Fruit fly (Drosophila melanogaster): ENCODE results near the gene CG6048.

CG6048 gene

DNA sequence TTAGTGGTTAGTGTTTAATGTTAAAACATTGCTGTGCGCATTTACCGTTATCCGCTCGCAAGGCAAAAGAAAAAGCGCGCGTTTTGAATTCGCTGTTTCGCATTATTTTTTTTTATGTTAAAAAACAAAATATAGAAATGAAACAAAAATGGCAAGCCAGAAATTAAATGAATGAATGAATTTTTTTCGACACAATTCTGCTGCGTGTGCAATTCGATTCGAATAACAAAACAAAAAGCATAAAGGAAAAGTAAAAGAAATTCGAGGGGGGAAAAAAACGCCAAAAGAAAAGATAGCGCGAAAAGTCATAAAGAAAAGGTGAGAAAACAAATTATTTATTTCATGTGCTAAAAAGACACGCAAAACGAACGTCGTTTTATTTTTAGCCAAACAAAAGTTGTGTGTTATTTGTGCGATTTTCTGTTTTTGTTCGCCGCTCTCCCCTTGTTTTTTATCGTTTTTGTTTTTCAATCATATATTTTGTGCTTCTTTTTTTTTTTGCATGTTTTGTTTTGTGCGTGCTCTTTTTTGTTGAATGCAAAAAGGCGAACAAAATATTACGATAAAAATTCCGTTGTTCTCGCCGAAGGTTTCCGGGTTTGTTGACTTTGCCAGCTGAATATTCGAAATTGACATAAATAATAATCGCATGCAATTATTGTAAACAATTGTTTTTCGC is 34.9 kb upstream of the CG6048 start:
- TF ChIP-seq psq (GFP tag; optimal IDR thresholded peaks at IDR 0.05) (peak; percentile 70), Dfd (GFP tag; optimal IDR thresholded peaks at IDR 0.05) (no peak), Rel (GFP tag; optimal IDR thresholded peaks at IDR 0.05) (no peak), Rel (tag; optimal IDR thresholded peaks at IDR 0.05) (no peak), Dif (GFP tag; optimal IDR thresholded peaks at IDR 0.05; ENCODE audit: partially characterized antibody) (no peak), sage (GFP tag; optimal IDR thresholded peaks at IDR 0.05) (no peak), pan (optimal IDR thresholded peaks at IDR 0.05) (no peak), usp (GFP tag; optimal IDR thresholded peaks at IDR 0.05) (no peak), dl (GFP tag; optimal IDR thresholded peaks at IDR 0.05; ENCODE audit: insufficient read depth in 1 of 2, partially characterized antibody in 2 of 2) (no peak), Abd-B (GFP tag; optimal IDR thresholded peaks at IDR 0.05) (no peak), Myc (optimal IDR thresholded peaks at IDR 0.05) (no peak), Hr78 (GFP tag; optimal IDR thresholded peaks at IDR 0.05) (no peak), Mio (GFP tag; optimal IDR thresholded peaks at IDR 0.05) (no peak), tai (GFP tag; optimal IDR thresholded peaks at IDR 0.05) (no peak), Sp1 (GFP tag; optimal IDR thresholded peaks at IDR 0.05) (peak; percentile 23), foxo (GFP tag; optimal IDR thresholded peaks at IDR 0.05) (no peak), HLH106 (tag; optimal IDR thresholded peaks at IDR 0.05) (no peak), dsf (GFP tag; optimal IDR thresholded peaks at IDR 0.05; ENCODE audit: borderline replicate concordance) (no peak), CrebA (GFP tag; optimal IDR thresholded peaks at IDR 0.05; ENCODE audit: borderline replicate concordance) (no peak), GATAd (GFP tag; optimal IDR thresholded peaks at IDR 0.05) (no peak), Jra (GFP tag; optimal IDR thresholded peaks at IDR 0.05) (no peak), brk (GFP tag; optimal IDR thresholded peaks at IDR 0.05) (peak; percentile 14)

DNA sequence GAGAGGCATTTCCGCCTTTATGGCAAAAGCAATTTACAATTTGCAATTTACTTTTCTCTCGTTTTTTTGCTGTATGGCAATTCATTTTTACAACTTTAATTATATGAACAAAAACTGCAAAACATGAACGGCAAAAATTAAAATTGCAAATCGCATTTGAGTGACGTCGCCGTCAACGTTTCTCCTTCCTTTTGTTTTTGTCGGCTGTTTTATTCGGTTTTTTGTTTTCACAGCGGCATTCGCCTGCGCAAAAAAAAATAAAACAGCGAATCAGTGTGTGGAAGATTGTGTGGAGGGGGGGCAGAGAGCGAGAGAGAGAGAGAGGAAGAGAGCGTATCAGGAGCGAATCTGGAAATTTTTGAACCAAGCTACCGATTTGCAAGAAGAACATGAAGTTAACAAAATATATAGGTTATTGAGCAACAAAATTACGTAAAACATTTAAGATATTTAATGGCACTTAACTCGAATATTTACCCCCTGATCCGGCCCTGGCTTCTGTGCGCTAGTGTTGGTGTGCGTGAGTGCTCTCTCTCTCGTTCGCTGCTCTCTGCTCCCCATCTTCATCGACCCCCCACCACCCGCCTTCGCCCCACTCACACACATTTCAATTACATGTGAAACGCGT is 33.8 kb upstream of the CG6048 start:
- TF ChIP-seq pan (optimal IDR thresholded peaks at IDR 0.05) (no peak), Hnf4 (GFP tag; optimal IDR thresholded peaks at IDR 0.05) (peak; percentile 99), Dif (GFP tag; optimal IDR thresholded peaks at IDR 0.05; ENCODE audit: partially characterized antibody) (peak; percentile 54), Hr78 (GFP tag; optimal IDR thresholded peaks at IDR 0.05) (no peak), dl (GFP tag; optimal IDR thresholded peaks at IDR 0.05; ENCODE audit: insufficient read depth in 1 of 2, partially characterized antibody in 2 of 2) (no peak), ey (GFP tag; optimal IDR thresholded peaks at IDR 0.05) (peak; percentile 100), Jra (GFP tag; optimal IDR thresholded peaks at IDR 0.05) (peak; percentile 98), usp (GFP tag; optimal IDR thresholded peaks at IDR 0.05) (no peak), HLH106 (tag; optimal IDR thresholded peaks at IDR 0.05) (peak; percentile 100), Abd-B (GFP tag; optimal IDR thresholded peaks at IDR 0.05) (no peak), rgr (GFP tag; optimal IDR thresholded peaks at IDR 0.05) (peak; percentile 100), Rel (GFP tag; optimal IDR thresholded peaks at IDR 0.05) (peak; percentile 93), Rel (tag; optimal IDR thresholded peaks at IDR 0.05) (peak; percentile 95), CG32264 (GFP tag; optimal IDR thresholded peaks at IDR 0.05) (peak; percentile 97), CrebA (GFP tag; optimal IDR thresholded peaks at IDR 0.05; ENCODE audit: borderline replicate concordance) (no peak), psq (GFP tag; optimal IDR thresholded peaks at IDR 0.05) (peak; percentile 100), Vsx2 (GFP tag; optimal IDR thresholded peaks at IDR 0.05; ENCODE audit: partially characterized antibody) (peak; percentile 70), N (GFP tag; optimal IDR thresholded peaks at IDR 0.05) (peak; percentile 23), fru (GFP tag; optimal IDR thresholded peaks at IDR 0.05) (peak; percentile 100), brk (GFP tag; optimal IDR thresholded peaks at IDR 0.05) (peak; percentile 95), sv (GFP tag; optimal IDR thresholded peaks at IDR 0.05) (peak; percentile 98), Myc (optimal IDR thresholded peaks at IDR 0.05) (no peak), tai (GFP tag; optimal IDR thresholded peaks at IDR 0.05) (peak; percentile 98), woc (GFP tag; optimal IDR thresholded peaks at IDR 0.05) (peak; percentile 99), h (GFP tag; optimal IDR thresholded peaks at IDR 0.05) (peak; percentile 100), Sp1 (GFP tag; optimal IDR thresholded peaks at IDR 0.05) (peak; percentile 99), dmrt93B (GFP tag; optimal IDR thresholded peaks at IDR 0.05) (peak; percentile 99), OdsH (GFP tag; optimal IDR thresholded peaks at IDR 0.05) (peak; percentile 99), Mio (GFP tag; optimal IDR thresholded peaks at IDR 0.05) (peak; percentile 92), foxo (GFP tag; optimal IDR thresholded peaks at IDR 0.05) (peak; percentile 92 to 100), Hr83 (GFP tag; optimal IDR thresholded peaks at IDR 0.05; ENCODE audit: poor library complexity, severe bottlenecking) (peak; percentile 95), GATAd (GFP tag; optimal IDR thresholded peaks at IDR 0.05) (peak; percentile 98), br (GFP tag; optimal IDR thresholded peaks at IDR 0.05) (peak; percentile 99), dsf (GFP tag; optimal IDR thresholded peaks at IDR 0.05; ENCODE audit: borderline replicate concordance) (peak; percentile 95), Dfd (GFP tag; optimal IDR thresholded peaks at IDR 0.05) (peak; percentile 87), jim (GFP tag; optimal IDR thresholded peaks at IDR 0.05) (peak; percentile 87), sage (GFP tag; optimal IDR thresholded peaks at IDR 0.05) (peak; percentile 98), lola (GFP tag; optimal IDR thresholded peaks at IDR 0.05) (no peak), CG9705 (GFP tag; optimal IDR thresholded peaks at IDR 0.05) (peak; percentile 99)

Measured in whole organism, wandering third instar larva.